Fruit fly (Drosophila melanogaster): Measurements from ENCODE around the gene gammaSnap2.

DNA sequence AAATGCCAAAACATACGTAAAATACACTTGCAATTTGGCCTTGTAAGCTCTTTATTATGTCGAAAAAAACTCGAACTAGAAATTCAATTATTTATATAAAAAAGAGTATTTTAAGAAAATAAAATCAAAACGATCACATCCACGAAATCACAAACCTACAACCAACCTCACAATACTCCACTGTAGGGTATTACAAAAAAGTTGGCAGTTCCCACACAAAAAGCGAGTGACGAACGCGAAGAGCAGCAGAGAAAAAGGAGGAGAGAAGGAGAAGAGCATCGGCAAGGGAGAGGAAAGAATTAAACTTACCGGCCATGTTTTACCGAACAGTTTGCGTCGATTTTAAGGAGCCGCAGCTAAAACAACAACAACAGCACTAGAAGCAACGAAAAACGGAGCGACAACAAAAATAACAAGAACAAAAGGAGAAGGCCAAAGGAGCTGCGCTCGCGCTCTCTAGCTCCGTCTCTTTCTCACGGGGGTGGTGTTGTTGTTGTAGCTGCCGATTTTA, 11.8 kb upstream of the gammaSnap2 start:
- TF ChIP-seq Lpt (GFP tag; optimal IDR thresholded peaks at IDR 0.05) = no peak
- TF ChIP-seq Ets96B (tag; optimal IDR thresholded peaks at IDR 0.05) = peak; percentile 12
- TF ChIP-seq Hr39 (GFP tag; optimal IDR thresholded peaks at IDR 0.05) = no peak
- peak; percentile 45 for TF ChIP-seq OdsH (GFP tag; optimal IDR thresholded peaks at IDR 0.05)
- no peak for TF ChIP-seq Sox15 (GFP tag; optimal IDR thresholded peaks at IDR 0.05)
- peak; percentile 52 for TF ChIP-seq CG3919 (GFP tag; optimal IDR thresholded peaks at IDR 0.05)

Data from whole organism, prepupa.